Worm (Caenorhabditis elegans) whole organism, L4 larva: ENCODE results near the gene T19E7.6.

ENCODE experiments used
- D1046.2 ChIP-seq: fragments of 200-800 bp; sonication (Bioruptor generic); IDR thresholded peaks from 2 replicates; pipeline ENCODE4 v1.3.6; 2022; ENCODE audit warnings: missing genetic modification characterization, missing compliant biosample characterization
- F26F4.8 ChIP-seq: fragments of 200-800 bp; sonication (Bioruptor generic); conservative IDR thresholded peaks from 2 replicates; pipeline ENCODE4 v1.3.6; 2022; ENCODE audit warnings: missing genetic modification characterization, missing compliant biosample characterization
- R02D3.7 ChIP-seq: fragments of 150-350 bp; sonication (generic microtip); optimal IDR thresholded peaks from 3 replicates; lab custom pipeline; 2014; ENCODE audit warnings: missing biosample characterization, missing genetic modification characterization
- T26A8.4 ChIP-seq: fragments of 200-800 bp; sonication (Bioruptor generic); IDR thresholded peaks from 2 replicates; pipeline ENCODE4 v1.3.6; 2022; ENCODE audit warnings: missing genetic modification characterization, missing compliant biosample characterization
- Y5F2A.4 ChIP-seq: fragments of 200-800 bp; sonication (Bioruptor generic); optimal IDR thresholded peaks from 2 replicates; lab custom pipeline; 2018; ENCODE audit warnings: mild to moderate bottlenecking, missing genetic modification characterization, missing compliant biosample characterization
- ZK337.2 ChIP-seq: fragments of 200-800 bp; sonication (Bioruptor generic); IDR thresholded peaks from 2 replicates; pipeline ENCODE4 v1.3.6; 2022; ENCODE audit warnings: missing genetic modification reagents, missing genetic modification characterization, missing compliant biosample characterization
- aha-1 ChIP-seq: fragments of 150-350 bp; peaks from one replicate; lab custom pipeline; 2014; ENCODE audit warnings: missing biosample characterization, missing genetic modification characterization
- ceh-32 ChIP-seq: sonication (generic microtip); optimal IDR thresholded peaks from 2 replicates; lab custom pipeline; 2016; ENCODE audit warnings: mild to moderate bottlenecking, missing genetic modification characterization, missing compliant biosample characterization; ENCODE audit not compliant: poor library complexity
- ceh-44 ChIP-seq: fragments of 200-800 bp; sonication (Bioruptor generic); IDR thresholded peaks from 2 replicates; pipeline ENCODE4 v1.3.6; 2022; ENCODE audit warnings: missing genetic modification reagents, missing genetic modification characterization, missing compliant biosample characterization
- daf-16 ChIP-seq, 3 experiments: sonication (generic microtip); optimal IDR thresholded peaks; 2 replicates each; lab custom pipeline; 2016 to 2017; ENCODE audit warnings: missing genetic modification characterization in 3 of 3, missing genetic modification reagents in 3 of 3, mild to moderate bottlenecking in 2 of 3, missing compliant biosample characterization in 2 of 3, missing biosample characterization in 1 of 3, moderate library complexity in 1 of 3
- daf-8 ChIP-seq: fragments of 200-800 bp; sonication (Bioruptor generic); IDR thresholded peaks from 2 replicates; pipeline ENCODE4 v1.3.6; 2022; ENCODE audit warnings: missing genetic modification characterization, missing compliant biosample characterization
- dmd-6 ChIP-seq: fragments of 200-800 bp; sonication (Bioruptor generic); IDR thresholded peaks from 2 replicates; pipeline ENCODE4 v1.3.6; 2022; ENCODE audit warnings: missing genetic modification reagents, missing genetic modification characterization, missing compliant biosample characterization
- duxl-1 ChIP-seq: sonication (generic microtip); optimal IDR thresholded peaks from 2 replicates; lab custom pipeline; 2016; ENCODE audit warnings: mild to moderate bottlenecking, missing genetic modification characterization, moderate library complexity, missing compliant biosample characterization; ENCODE audit not compliant: poor library complexity
- dve-1 ChIP-seq: sonication (generic microtip); optimal IDR thresholded peaks from 2 replicates; lab custom pipeline; 2017; ENCODE audit warnings: antibody characterized with exemption, mild to moderate bottlenecking, missing genetic modification characterization, missing compliant biosample characterization; ENCODE audit not compliant: insufficient read depth
- hif-1 ChIP-seq, 2 experiments: sonication (generic microtip); optimal IDR thresholded peaks; 2 replicates each; lab custom pipeline; 2016 to 2017; ENCODE audit warnings: missing compliant biosample characterization in 2 of 2, missing genetic modification characterization in 2 of 2, missing genetic modification reagents in 2 of 2, missing genotype in 2 of 2, mild to moderate bottlenecking in 1 of 2
- hlh-11 ChIP-seq: fragments of 200-800 bp; sonication (Bioruptor generic); optimal IDR thresholded peaks from 2 replicates; lab custom pipeline; 2018; ENCODE audit warnings: mild to moderate bottlenecking, missing genetic modification characterization, missing compliant biosample characterization
- hlh-30 ChIP-seq: sonication (generic microtip); optimal IDR thresholded peaks from 2 replicates; lab custom pipeline; 2017; ENCODE audit warnings: antibody characterized with exemption, mild to moderate bottlenecking, missing genetic modification characterization, missing compliant biosample characterization; ENCODE audit not compliant: insufficient read depth
- hmg-1.1 ChIP-seq: fragments of 200-800 bp; sonication (Bioruptor generic); IDR thresholded peaks from 2 replicates; pipeline ENCODE4 v1.3.6; 2022; ENCODE audit warnings: missing genetic modification reagents, missing genetic modification characterization, missing compliant biosample characterization
- lim-7 ChIP-seq: fragments of 200-800 bp; sonication (Bioruptor generic); IDR thresholded peaks from 2 replicates; pipeline ENCODE4 v1.3.6; 2022; ENCODE audit warnings: missing genetic modification characterization, missing compliant biosample characterization
- lin-1 ChIP-seq: fragments of 200-800 bp; sonication (Bioruptor generic); IDR thresholded peaks from 2 replicates; pipeline ENCODE4 v1.3.6; 2022; ENCODE audit warnings: missing genetic modification reagents, missing genetic modification characterization, missing compliant biosample characterization
- lin-15B ChIP-seq: fragments of 150-350 bp; sonication (generic microtip); optimal IDR thresholded peaks from 3 replicates; lab custom pipeline; 2014; ENCODE audit warnings: missing biosample characterization, missing genetic modification characterization
- lin-39 ChIP-seq: fragments of 150-350 bp; optimal IDR thresholded peaks from 2 replicates; lab custom pipeline; 2014; ENCODE audit warnings: missing biosample characterization, missing genetic modification reagents, missing genetic modification characterization
- madf-5 ChIP-seq, 2 experiments: fragments of 200-800 bp; sonication (Bioruptor generic); IDR thresholded peaks; 2 replicates each; pipeline ENCODE4 v1.3.6; 2022; ENCODE audit warnings: missing compliant biosample characterization in 2 of 2, missing genetic modification characterization in 2 of 2
- mdl-1 ChIP-seq, 2 experiments: fragments of 150-350 bp in 1 of 2; sonication (generic microtip) in 1 of 2; optimal IDR thresholded peaks; 2 replicates each; lab custom pipeline; 2014 to 2017; ENCODE audit warnings: missing biosample characterization in 2 of 2, missing genetic modification characterization in 2 of 2
- mdt-29 ChIP-seq: fragments of 200-800 bp; sonication (Bioruptor generic); IDR thresholded peaks from 2 replicates; pipeline ENCODE4 v1.3.6; 2022; ENCODE audit warnings: missing genetic modification reagents, missing genetic modification characterization, missing compliant biosample characterization
- mep-1 ChIP-seq: fragments of 150-350 bp; sonication (generic microtip); optimal IDR thresholded peaks from 3 replicates; lab custom pipeline; 2014; ENCODE audit warnings: missing biosample characterization, missing genetic modification characterization
- mes-2 ChIP-seq: sonication (generic microtip); optimal IDR thresholded peaks from 2 replicates; lab custom pipeline; 2016; ENCODE audit warnings: missing genotype, mild to moderate bottlenecking, missing genetic modification characterization, missing compliant biosample characterization; ENCODE audit not compliant: poor library complexity, severe bottlenecking
- mxl-2 ChIP-seq: fragments of 200-800 bp; sonication (Bioruptor generic); conservative IDR thresholded peaks from 2 replicates; pipeline ENCODE4 v1.3.6; 2022; ENCODE audit warnings: missing genetic modification reagents, missing genetic modification characterization, missing compliant biosample characterization
- mxl-3 ChIP-seq: fragments of 200-800 bp; sonication (Bioruptor generic); optimal IDR thresholded peaks from 2 replicates; lab custom pipeline; 2018; ENCODE audit warnings: mild to moderate bottlenecking, missing genetic modification characterization, missing compliant biosample characterization
- nhr-10 ChIP-seq: fragments of 150-350 bp; optimal IDR thresholded peaks from 2 replicates; lab custom pipeline; 2014; ENCODE audit warnings: missing biosample characterization, missing genetic modification characterization
- nhr-11 ChIP-seq: fragments of 150-350 bp; optimal IDR thresholded peaks from 2 replicates; lab custom pipeline; 2014; ENCODE audit warnings: missing biosample characterization, missing genetic modification characterization
- nhr-237 ChIP-seq: sonication (generic microtip); optimal IDR thresholded peaks from 2 replicates; lab custom pipeline; 2017; ENCODE audit warnings: missing biosample characterization, missing genetic modification characterization
- nhr-28 ChIP-seq: fragments of 150-350 bp; optimal IDR thresholded peaks from 2 replicates; lab custom pipeline; 2014; ENCODE audit warnings: missing biosample characterization, missing genetic modification characterization
- nhr-48 ChIP-seq: sonication (generic microtip); optimal IDR thresholded peaks from 2 replicates; lab custom pipeline; 2016; ENCODE audit warnings: mild to moderate bottlenecking, missing genetic modification characterization, missing compliant biosample characterization
- pqm-1 ChIP-seq: sonication (generic microtip); optimal IDR thresholded peaks from 2 replicates; lab custom pipeline; 2017; ENCODE audit warnings: missing biosample characterization, missing genetic modification characterization
- rbr-2 ChIP-seq: sonication (generic microtip); optimal IDR thresholded peaks from 2 replicates; lab custom pipeline; 2016; ENCODE audit warnings: missing genotype, missing genetic modification characterization, missing compliant biosample characterization
- saeg-2 ChIP-seq: fragments of 200-800 bp; sonication (Bioruptor generic); IDR thresholded peaks from 2 replicates; pipeline ENCODE4 v1.3.6; 2022; ENCODE audit warnings: missing genetic modification reagents, missing genetic modification characterization, missing compliant biosample characterization
- sdz-12 ChIP-seq: fragments of 200-800 bp; sonication (Bioruptor generic); optimal IDR thresholded peaks from 2 replicates; lab custom pipeline; 2018; ENCODE audit warnings: mild to moderate bottlenecking, missing genetic modification characterization, missing compliant biosample characterization
- set-16 ChIP-seq: fragments of 200-800 bp; sonication (Bioruptor generic); IDR thresholded peaks from 2 replicates; pipeline ENCODE4 v1.3.6; 2022; ENCODE audit warnings: missing genetic modification reagents, missing genetic modification characterization, missing compliant biosample characterization
- unc-130 ChIP-seq: sonication (generic microtip); optimal IDR thresholded peaks from 2 replicates; lab custom pipeline; 2016; ENCODE audit warnings: missing genetic modification reagents, missing genetic modification characterization, missing compliant biosample characterization
- unc-62 ChIP-seq, 3 experiments: fragments of 150-350 bp in 1 of 3; sonication (generic microtip); optimal IDR thresholded peaks in 2 of 3; peaks in 1 of 3; 1 replicate in 1 of 3; 2 replicates in 2 of 3; lab custom pipeline; 2014 to 2017; ENCODE audit warnings: missing biosample characterization in 3 of 3, missing genetic modification characterization in 3 of 3, missing genetic modification reagents in 3 of 3, missing genotype in 1 of 3
- vab-7 ChIP-seq: fragments of 200-800 bp; sonication (Bioruptor generic); IDR thresholded peaks from 2 replicates; pipeline ENCODE4 v1.3.6; 2022; ENCODE audit warnings: missing genetic modification reagents, missing genetic modification characterization, missing compliant biosample characterization
- zfp-3 ChIP-seq: fragments of 200-800 bp; sonication (Bioruptor generic); conservative IDR thresholded peaks from 2 replicates; pipeline ENCODE4 v1.3.6; 2022; ENCODE audit warnings: missing genetic modification reagents, missing genetic modification characterization, missing compliant biosample characterization
- zip-11 ChIP-seq: fragments of 200-800 bp; sonication (Bioruptor generic); IDR thresholded peaks from 2 replicates; pipeline ENCODE4 v1.3.6; 2022; ENCODE audit warnings: missing genetic modification characterization, missing compliant biosample characterization
- zip-2 ChIP-seq: fragments of 150-350 bp; optimal IDR thresholded peaks from 2 replicates; lab custom pipeline; 2014; ENCODE audit warnings: missing biosample characterization, missing genetic modification characterization

The T19E7.6 gene

DNA sequence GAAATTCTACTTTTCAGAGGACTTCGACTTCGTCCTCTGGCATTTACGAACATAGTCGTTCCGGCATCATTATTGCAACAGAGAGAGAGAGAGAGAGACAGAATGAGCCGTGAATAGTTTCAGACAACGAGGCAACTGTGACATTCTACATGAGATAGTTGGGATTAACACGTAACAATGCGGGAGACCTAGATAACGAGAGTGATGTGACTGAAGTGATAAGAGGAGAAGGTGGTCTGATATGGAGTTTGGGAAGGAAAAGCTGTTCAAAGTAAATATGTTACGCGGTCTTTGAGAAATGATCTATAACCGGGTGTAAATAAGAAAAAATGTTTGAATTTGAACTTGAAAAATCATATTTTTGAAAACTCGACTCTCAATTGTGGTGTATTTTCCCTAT lies 9.8 kb downstream of the T19E7.6 start (continued):
- TF ChIP-seq hlh-11 (tag; lab: Kevin White, UChicago) (peak; percentile 65), madf-5 (GFP tag; IDR thresholded peaks at IDR 0.05; lab: Robert Waterston, UW) (no peak), aha-1 (tag; lab: Kevin White, UChicago) (peak; percentile 32), hmg-1.1 (GFP tag; lab: Robert Waterston, UW) (0 out of 2 replicates have a peak, but pooled peaks have one; percentile 13), dmd-6 (GFP tag; lab: Robert Waterston, UW) (peak; percentile 90)

DNA sequence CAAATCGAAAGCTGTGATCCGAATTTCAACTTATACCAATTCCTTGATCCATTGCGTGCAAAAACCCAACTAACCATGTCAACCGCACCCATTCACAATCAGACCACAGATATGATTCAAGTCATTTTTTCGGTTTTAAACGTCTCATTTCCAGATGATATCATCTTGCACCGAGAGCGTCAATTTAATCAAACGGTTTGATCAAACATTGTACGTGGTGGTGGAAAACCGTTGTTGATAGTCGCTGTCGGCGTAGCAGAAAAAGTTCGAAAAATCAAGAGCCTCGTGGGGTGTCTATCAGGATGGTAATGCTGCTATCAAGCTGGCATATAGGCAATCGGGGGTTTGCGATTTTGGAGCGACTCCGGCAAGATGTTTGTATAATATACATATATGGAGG lies 10.4 kb downstream of the T19E7.6 start:
- TF ChIP-seq daf-16 (GFP tag; optimal IDR thresholded peaks at IDR 0.05; lab: Kevin White, UChicago) = no peak
- TF ChIP-seq daf-16 (tag; optimal IDR thresholded peaks at IDR 0.05; lab: Kevin White, UChicago) = peak; percentile 48
- TF ChIP-seq mdl-1 (tag; optimal IDR thresholded peaks at IDR 0.05; lab: Kevin White, UChicago) = peak in 1 of 2 experiments; percentile 6
- TF ChIP-seq unc-130 (GFP tag; lab: Kevin White, UChicago) = no peak
- no peak for TF ChIP-seq zip-2
- peak in 1 of 2 experiments; percentile 24 for TF ChIP-seq hif-1 (tag; optimal IDR thresholded peaks at IDR 0.05; lab: Kevin White, UChicago)
- no peak for TF ChIP-seq ceh-44 (GFP tag; lab: Robert Waterston, UW)
- no peak for TF ChIP-seq ZK337.2 (GFP tag; lab: Robert Waterston, UW)
- TF ChIP-seq zip-11 = no peak
- no peak for TF ChIP-seq nhr-11 (tag; lab: Kevin White, UChicago)
- TF ChIP-seq rbr-2 (tag; lab: Kevin White, UChicago) = no peak
- TF ChIP-seq set-16 = no peak
- TF ChIP-seq hlh-30 (tag; lab: Kevin White, UChicago) = no peak
- TF ChIP-seq D1046.2 (GFP tag; lab: Robert Waterston, UW) = no peak
- no peak for TF ChIP-seq T26A8.4 (GFP tag; lab: Robert Waterston, UW)
- peak; percentile 65 for TF ChIP-seq nhr-48 (tag; lab: Kevin White, UChicago)
- no peak for TF ChIP-seq ceh-32
- peak; percentile 17 for TF ChIP-seq mes-2 (tag; lab: Kevin White, UChicago)
- TF ChIP-seq lim-7 = no peak
- TF ChIP-seq dmd-6 (GFP tag; lab: Robert Waterston, UW) = peak; percentile 94
- 0 out of 2 replicates have a peak, but pooled peaks have one; percentile 17 for TF ChIP-seq mdt-29 (GFP tag; lab: Robert Waterston, UW)
- peak; percentile 37 for TF ChIP-seq aha-1 (tag; lab: Kevin White, UChicago)
- peak; percentile 23 for TF ChIP-seq dve-1
- peak; percentile 54 for TF ChIP-seq pqm-1 (tag; lab: Kevin White, UChicago)
- TF ChIP-seq hlh-11 (tag; lab: Kevin White, UChicago) = peak; percentile 40
- peak; percentile 12 for TF ChIP-seq mxl-3 (GFP tag; lab: Kevin White, UChicago)
- TF ChIP-seq nhr-237 (tag; lab: Kevin White, UChicago) = no peak
- peak; percentile 50 for TF ChIP-seq lin-1 (GFP tag; lab: Robert Waterston, UW)
- no peak for TF ChIP-seq sdz-12 (GFP tag; lab: Kevin White, UChicago)
- TF ChIP-seq mep-1 (tag; lab: Kevin White, UChicago) = no peak
- TF ChIP-seq daf-8 (GFP tag; lab: Robert Waterston, UW) = no peak
- no peak for TF ChIP-seq saeg-2 (GFP tag; lab: Robert Waterston, UW)
- TF ChIP-seq F26F4.8 (GFP tag; lab: Robert Waterston, UW) = no peak

DNA sequence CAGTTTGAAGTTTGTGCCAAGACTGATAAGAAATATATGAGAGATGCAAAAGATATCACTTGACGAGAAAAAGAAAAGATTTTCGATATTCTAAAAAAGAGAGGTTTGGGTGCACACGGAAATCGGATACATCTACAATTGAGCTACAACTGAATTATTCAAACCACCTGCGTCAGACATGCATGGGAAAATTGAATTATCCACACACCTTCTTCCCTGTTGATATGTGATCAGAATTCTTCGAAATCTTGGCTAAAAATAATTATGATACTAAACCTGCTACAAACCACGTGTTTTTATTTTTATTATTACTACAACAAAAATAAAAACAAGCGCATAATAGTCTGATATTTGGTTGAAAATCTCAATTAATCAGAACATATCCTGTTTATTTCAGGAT lies 11.1 kb downstream of the T19E7.6 start:
- TF ChIP-seq zfp-3 (GFP tag; lab: Robert Waterston, UW) (no peak), R02D3.7 (tag; lab: Kevin White, UChicago) (no peak), unc-62 (GFP tag; optimal IDR thresholded peaks at IDR 0.05 in 1 of 2; lab: Kevin White, UChicago) (peak in 1 of 2 experiments; percentile 13), unc-62 (tag; optimal IDR thresholded peaks at IDR 0.05; lab: Kevin White, UChicago) (no peak), vab-7 (GFP tag; lab: Robert Waterston, UW) (no peak), daf-16 (GFP tag; optimal IDR thresholded peaks at IDR 0.05; lab: Kevin White, UChicago) (no peak), daf-16 (tag; optimal IDR thresholded peaks at IDR 0.05; lab: Kevin White, UChicago) (peak; percentile 31), nhr-28 (peak; percentile 41), mep-1 (tag; lab: Kevin White, UChicago) (no peak), rbr-2 (tag; lab: Kevin White, UChicago) (no peak), Y5F2A.4 (GFP tag; lab: Kevin White, UChicago) (no peak), hlh-11 (tag; lab: Kevin White, UChicago) (peak; percentile 15), lim-7 (no peak), lin-39 (tag; lab: Kevin White, UChicago) (no peak), mxl-2 (GFP tag; lab: Robert Waterston, UW) (no peak), lin-15B (no peak), dmd-6 (GFP tag; lab: Robert Waterston, UW) (peak; percentile 36; the same call in 1 of the 2 replicates), T26A8.4 (GFP tag; lab: Robert Waterston, UW) (no peak), duxl-1 (no peak), nhr-10 (tag; lab: Kevin White, UChicago) (no peak), pqm-1 (tag; lab: Kevin White, UChicago) (no peak)
